Fruit fly (Drosophila melanogaster) whole organism, embryonic: ENCODE measurements around the gene CG15358.

Source experiments
- Adf1 ChIP-seq: fragments of 200-800 bp; sonication (Bioruptor generic); IDR thresholded peaks from 2 replicates; pipeline ENCODE4 v1.3.6; 2022; ENCODE audit warnings: missing biosample characterization, missing genetic modification characterization
- Antp ChIP-seq: fragments of 200-800 bp; sonication (Bioruptor generic); optimal IDR thresholded peaks from 3 replicates; lab custom pipeline; 2016; ENCODE audit warnings: missing biosample characterization, missing genetic modification characterization
- B-H2 ChIP-seq: fragments of 200-800 bp; sonication (Bioruptor generic); optimal IDR thresholded peaks from 2 replicates; lab custom pipeline; 2018; ENCODE audit warnings: missing biosample characterization, mild to moderate bottlenecking, missing genetic modification characterization
- CG10267 ChIP-seq: fragments of 200-800 bp; sonication (Bioruptor generic); optimal IDR thresholded peaks from 2 replicates; lab custom pipeline; 2018; ENCODE audit warnings: missing biosample characterization, mild to moderate bottlenecking, missing genetic modification characterization, moderate library complexity
- CG11247 ChIP-seq: fragments of 200-800 bp; sonication (Bioruptor generic); IDR thresholded peaks from 2 replicates; pipeline ENCODE4 v1.3.6; 2022; ENCODE audit warnings: missing biosample characterization, missing genetic modification characterization
- CG11504 ChIP-seq: fragments of 200-800 bp; sonication (Bioruptor generic); optimal IDR thresholded peaks from 3 replicates; lab custom pipeline; 2019; ENCODE audit warnings: missing biosample characterization, mild to moderate bottlenecking, missing genetic modification characterization, moderate library complexity
- CG13894 ChIP-seq: fragments of 200-800 bp; sonication (Bioruptor generic); optimal IDR thresholded peaks from 3 replicates; lab custom pipeline; 2018; ENCODE audit warnings: missing biosample characterization, mild to moderate bottlenecking, missing genetic modification characterization, moderate library complexity
- CG14710 ChIP-seq: fragments of 200-800 bp; sonication (Bioruptor generic); optimal IDR thresholded peaks from 3 replicates; lab custom pipeline; 2019; ENCODE audit warnings: missing biosample characterization, mild to moderate bottlenecking, missing genetic modification characterization, moderate library complexity
- CG17186 ChIP-seq: fragments of 200-800 bp; sonication (Bioruptor generic); optimal IDR thresholded peaks from 3 replicates; lab custom pipeline; 2017; ENCODE audit warnings: missing biosample characterization, missing genetic modification reagents, missing genetic modification characterization
- CG18599 ChIP-seq: fragments of 200-800 bp; sonication (Bioruptor generic); optimal IDR thresholded peaks from 3 replicates; lab custom pipeline; 2017; ENCODE audit warnings: missing biosample characterization, missing genetic modification characterization, mild to moderate bottlenecking, moderate library complexity, missing genetic modification reagents
- CG18619 ChIP-seq: fragments of 200-800 bp; sonication (Bioruptor generic); optimal IDR thresholded peaks from 3 replicates; lab custom pipeline; 2017; ENCODE audit warnings: missing biosample characterization, mild to moderate bottlenecking, missing genetic modification characterization
- CG3163 ChIP-seq: fragments of 200-800 bp; sonication (Bioruptor generic); optimal IDR thresholded peaks from 3 replicates; lab custom pipeline; 2016; ENCODE audit warnings: missing biosample characterization, missing genetic modification characterization
- CG32767 ChIP-seq: fragments of 200-800 bp; sonication (Bioruptor generic); IDR thresholded peaks from 2 replicates; pipeline ENCODE4 v1.3.6; 2022; ENCODE audit warnings: missing biosample characterization, missing genetic modification characterization
- CG4424 ChIP-seq: fragments of 200-800 bp; sonication (Bioruptor generic); optimal IDR thresholded peaks from 3 replicates; lab custom pipeline; 2016; ENCODE audit warnings: missing biosample characterization, missing genetic modification characterization
- CG7357 ChIP-seq: fragments of 200-800 bp; sonication (Bioruptor generic); IDR thresholded peaks from 3 replicates; pipeline ENCODE4 v1.3.6; 2022; ENCODE audit warnings: missing biosample characterization, missing genetic modification characterization
- CG7745 ChIP-seq: fragments of 200-800 bp; sonication (Bioruptor generic); optimal IDR thresholded peaks from 2 replicates; lab custom pipeline; 2018; ENCODE audit warnings: missing biosample characterization, mild to moderate bottlenecking, missing genetic modification characterization, moderate library complexity
- CG7928 ChIP-seq: fragments of 200-800 bp; sonication (Bioruptor generic); optimal IDR thresholded peaks from 2 replicates; lab custom pipeline; 2017; ENCODE audit warnings: missing biosample characterization, mild to moderate bottlenecking, missing genetic modification characterization
- CG8388 ChIP-seq: fragments of 200-800 bp; sonication (Bioruptor generic); optimal IDR thresholded peaks from 2 replicates; lab custom pipeline; 2019; ENCODE audit warnings: missing biosample characterization, mild to moderate bottlenecking, missing genetic modification characterization, moderate library complexity
- CG8944 ChIP-seq: fragments of 200-800 bp; sonication (Bioruptor generic); optimal IDR thresholded peaks from 3 replicates; lab custom pipeline; 2016; ENCODE audit warnings: missing biosample characterization, missing genetic modification characterization
- CG9876 ChIP-seq: fragments of 200-800 bp; sonication (Bioruptor generic); optimal IDR thresholded peaks from 2 replicates; lab custom pipeline; 2016; ENCODE audit warnings: missing biosample characterization, missing genetic modification characterization
- CoRest ChIP-seq: fragments of 200-800 bp; sonication (Bioruptor generic); optimal IDR thresholded peaks from 3 replicates; lab custom pipeline; 2018; ENCODE audit warnings: missing biosample characterization, mild to moderate bottlenecking, missing genetic modification characterization, moderate library complexity
- Ets65A ChIP-seq: fragments of 200-800 bp; sonication (Bioruptor generic); peaks from one replicate; lab custom pipeline; 2016; ENCODE audit warnings: missing biosample characterization, missing genetic modification characterization
- Ets97D ChIP-seq: fragments of 200-800 bp; sonication (Bioruptor generic); optimal IDR thresholded peaks from 3 replicates; lab custom pipeline; 2016; ENCODE audit warnings: missing biosample characterization, missing genetic modification characterization
- HmgZ ChIP-seq: fragments of 200-800 bp; sonication (Bioruptor generic); optimal IDR thresholded peaks from 2 replicates; lab custom pipeline; 2018; ENCODE audit warnings: missing biosample characterization, mild to moderate bottlenecking, missing genetic modification characterization
- Hmr ChIP-seq: fragments of 200-800 bp; sonication (Bioruptor generic); optimal IDR thresholded peaks from 3 replicates; lab custom pipeline; 2017; ENCODE audit warnings: mild to moderate bottlenecking, missing biosample characterization, missing genetic modification reagents, missing genetic modification characterization
- Hmx ChIP-seq: fragments of 200-800 bp; sonication (Bioruptor generic); optimal IDR thresholded peaks from 2 replicates; lab custom pipeline; 2016; ENCODE audit warnings: missing biosample characterization, missing genetic modification characterization
- Hr39 ChIP-seq: fragments of >200 bp; optimal IDR thresholded peaks from 2 replicates; lab custom pipeline; 2017
- Lhr ChIP-seq: fragments of 200-800 bp; sonication (Bioruptor generic); optimal IDR thresholded peaks from 3 replicates; lab custom pipeline; 2017; ENCODE audit warnings: mild to moderate bottlenecking, missing biosample characterization, missing genetic modification reagents, missing genetic modification characterization
- Lpt ChIP-seq: fragments of >200 bp; optimal IDR thresholded peaks from 2 replicates; lab custom pipeline; 2018; ENCODE audit warnings: missing biosample characterization, missing genetic modification characterization
- Myb ChIP-seq: fragments of 200-800 bp; sonication (Bioruptor generic); optimal IDR thresholded peaks from 2 replicates; lab custom pipeline; 2016; ENCODE audit warnings: missing biosample characterization, missing genetic modification characterization
- Oli ChIP-seq: fragments of 200-800 bp; sonication (Bioruptor generic); optimal IDR thresholded peaks from 2 replicates; lab custom pipeline; 2018; ENCODE audit warnings: missing biosample characterization, mild to moderate bottlenecking, missing genetic modification characterization, moderate library complexity
- Pdp1 ChIP-seq, 2 experiments: fragments of 200-800 bp; sonication (Bioruptor generic); optimal IDR thresholded peaks; 3 replicates each; lab custom pipeline; 2016; ENCODE audit warnings: missing biosample characterization in 2 of 2, missing genetic modification characterization in 2 of 2, mild to moderate bottlenecking in 1 of 2, moderate library complexity in 1 of 2
- Sry-β ChIP-seq: fragments of 200-800 bp; sonication (Bioruptor generic); optimal IDR thresholded peaks from 2 replicates; lab custom pipeline; 2018; ENCODE audit warnings: missing biosample characterization, mild to moderate bottlenecking, missing genetic modification characterization, moderate library complexity
- amos ChIP-seq: fragments of 200-800 bp; sonication (Bioruptor generic); IDR thresholded peaks from 2 replicates; pipeline ENCODE4 v1.3.6; 2022; ENCODE audit warnings: missing biosample characterization, missing genetic modification characterization; ENCODE audit not compliant: partially characterized antibody
- bbx ChIP-seq: fragments of 200-800 bp; sonication (Bioruptor generic); IDR thresholded peaks from 2 replicates; pipeline ENCODE4 v1.3.6; 2022; ENCODE audit warnings: missing biosample characterization, missing genetic modification characterization; ENCODE audit not compliant: partially characterized antibody
- caup ChIP-seq: fragments of 200-800 bp; sonication (Bioruptor generic); optimal IDR thresholded peaks from 3 replicates; lab custom pipeline; 2017; ENCODE audit warnings: missing biosample characterization, mild to moderate bottlenecking, missing genetic modification characterization, moderate library complexity; ENCODE audit not compliant: severe bottlenecking
- chn ChIP-seq: fragments of 200-800 bp; sonication (Bioruptor generic); optimal IDR thresholded peaks from 2 replicates; lab custom pipeline; 2016; ENCODE audit warnings: missing biosample characterization, missing genetic modification characterization
- dmrt99B ChIP-seq: fragments of 200-800 bp; sonication (Bioruptor generic); optimal IDR thresholded peaks from 2 replicates; lab custom pipeline; 2018; ENCODE audit warnings: missing biosample characterization, mild to moderate bottlenecking, missing genetic modification characterization, moderate library complexity
- ftz-f1 ChIP-seq: fragments of 200-800 bp; sonication (Bioruptor generic); optimal IDR thresholded peaks from 2 replicates; lab custom pipeline; 2016; ENCODE audit warnings: missing biosample characterization, missing genetic modification characterization
- gcm2 ChIP-seq: fragments of 200-800 bp; sonication (Bioruptor generic); optimal IDR thresholded peaks from 2 replicates; lab custom pipeline; 2016; ENCODE audit warnings: missing biosample characterization, missing genetic modification characterization
- gfzf ChIP-seq: fragments of 200-800 bp; sonication (Bioruptor generic); optimal IDR thresholded peaks from 2 replicates; lab custom pipeline; 2016; ENCODE audit warnings: missing biosample characterization, mild to moderate bottlenecking, missing genetic modification characterization, moderate library complexity
- grn ChIP-seq: fragments of 200-800 bp; sonication (Bioruptor generic); optimal IDR thresholded peaks from 3 replicates; lab custom pipeline; 2017; ENCODE audit warnings: missing biosample characterization, missing genetic modification characterization
- gro ChIP-seq: fragments of 200-800 bp; sonication (Bioruptor generic); optimal IDR thresholded peaks from 2 replicates; lab custom pipeline; 2016; ENCODE audit warnings: missing biosample characterization, missing genetic modification characterization
- lilli ChIP-seq: fragments of 200-800 bp; sonication (Bioruptor generic); optimal IDR thresholded peaks from 3 replicates; lab custom pipeline; 2016; ENCODE audit warnings: missing biosample characterization, missing genetic modification characterization
- mam ChIP-seq: fragments of 200-800 bp; sonication (Bioruptor generic); optimal IDR thresholded peaks from 3 replicates; lab custom pipeline; 2016; ENCODE audit warnings: missing biosample characterization, missing genetic modification characterization
- sens ChIP-seq: fragments of 200-800 bp; sonication (Bioruptor generic); peaks from one replicate; lab custom pipeline; 2016; ENCODE audit warnings: missing biosample characterization, missing genetic modification characterization
- sna ChIP-seq: fragments of 200-800 bp; sonication (Bioruptor generic); IDR thresholded peaks from 2 replicates; pipeline ENCODE4 v1.3.6; 2022; ENCODE audit warnings: missing biosample characterization, missing genetic modification characterization; ENCODE audit not compliant: partially characterized antibody
- tio ChIP-seq: fragments of 200-800 bp; sonication (Bioruptor generic); optimal IDR thresholded peaks from 2 replicates; lab custom pipeline; 2017; ENCODE audit warnings: missing biosample characterization, missing genetic modification characterization, inconsistent platforms
- tll ChIP-seq, 2 experiments: fragments of 200-800 bp in 1 of 2; fragments of >200 bp in 1 of 2; sonication (Bioruptor generic) in 1 of 2; optimal IDR thresholded peaks; 2 replicates each; lab custom pipeline; 2017 to 2019; ENCODE audit warnings: missing biosample characterization in 2 of 2, missing genetic modification characterization in 2 of 2, mild to moderate bottlenecking in 1 of 2, moderate library complexity in 1 of 2
- trem ChIP-seq: fragments of 200-800 bp; optimal IDR thresholded peaks from 3 replicates; lab custom pipeline; 2019; ENCODE audit warnings: missing biosample characterization, mild to moderate bottlenecking, missing genetic modification characterization, moderate library complexity
- z ChIP-seq: fragments of 200-800 bp; sonication (Bioruptor generic); IDR thresholded peaks from 3 replicates; pipeline ENCODE4 v1.3.6; 2022; ENCODE audit warnings: missing biosample characterization, missing genetic modification characterization

The CG15358 gene

DNA sequence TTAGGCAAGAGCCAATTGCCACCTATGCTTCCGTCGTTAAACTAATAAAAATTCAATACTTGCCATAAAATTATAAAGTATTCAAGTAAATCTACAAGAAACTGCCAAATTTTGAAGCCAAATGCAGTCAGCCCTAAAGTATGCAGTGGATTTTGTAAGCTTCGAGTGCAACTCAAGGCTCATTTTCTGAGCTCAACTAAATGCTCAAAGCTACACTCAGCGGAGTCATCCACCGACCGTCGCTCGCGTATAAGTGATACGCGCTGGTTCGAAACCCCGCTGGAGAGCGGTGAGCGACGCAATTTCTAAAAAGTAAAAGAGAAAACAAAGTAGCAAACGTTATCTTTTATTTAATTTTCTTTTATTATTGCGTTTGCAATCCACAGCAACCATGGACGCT is 26.7 kb upstream of the CG15358 start (continued):
- TF ChIP-seq CG7357 (no peak), CG8388 (GFP tag; lab: Kevin White, UChicago) (no peak), B-H2 (peak; percentile 22), CG7745 (tag; lab: Kevin White, UChicago) (no peak), lilli (GFP tag; lab: Kevin White, UChicago) (no peak), CG10267 (tag; lab: Kevin White, UChicago) (peak; percentile 16), CG14710 (tag; lab: Kevin White, UChicago) (peak; percentile 11), Hr39 (lab: Kevin White, UChicago) (no peak), CG32767 (GFP tag; lab: Robert Waterston, UW) (no peak), CG4424 (GFP tag; lab: Kevin White, UChicago) (no peak), tll (GFP tag; optimal IDR thresholded peaks at IDR 0.05; lab: Kevin White, UChicago) (no peak), CG3163 (GFP tag; lab: Kevin White, UChicago) (peak; percentile 68), Oli (no peak), CG11504 (tag; lab: Kevin White, UChicago) (peak; percentile 6), CG13894 (tag; lab: Kevin White, UChicago) (no peak), z (peak; percentile 67; the same call in 1 of the 3 replicates), CG7928 (GFP tag; lab: Kevin White, UChicago) (no peak), Ets65A (GFP tag; lab: Kevin White, UChicago) (peak; percentile 26), CG8944 (GFP tag; lab: Kevin White, UChicago) (no peak), sna (GFP tag; lab: Robert Waterston, UW) (peak; percentile 46), sens (GFP tag; lab: Kevin White, UChicago) (peak; percentile 58), trem (tag; lab: Kevin White, UChicago) (peak; percentile 28), Pdp1 (GFP tag; optimal IDR thresholded peaks at IDR 0.05; lab: Kevin White, UChicago) (peak in 1 of 2 experiments; percentile 15), caup (GFP tag; lab: Kevin White, UChicago) (no peak), Myb (peak; percentile 31), amos (GFP tag; lab: Robert Waterston, UW) (peak; percentile 29; the same call in 1 of the 2 replicates), Hmr (GFP tag; lab: Kevin White, UChicago) (no peak), gro (GFP tag; lab: Kevin White, UChicago) (no peak), HmgZ (tag; lab: Kevin White, UChicago) (peak; percentile 11), Adf1 (GFP tag; lab: Robert Waterston, UW) (peak; percentile 34; the same call in 1 of the 2 replicates), ftz-f1 (GFP tag; lab: Kevin White, UChicago) (peak; percentile 91), Ets97D (peak; percentile 35), Sry-β (GFP tag; lab: Kevin White, UChicago) (no peak), CG18599 (GFP tag; lab: Kevin White, UChicago) (no peak), bbx (GFP tag; lab: Robert Waterston, UW) (peak; percentile 47; the same call in 1 of the 2 replicates), CoRest (tag; lab: Kevin White, UChicago) (peak; percentile 16), grn (GFP tag; lab: Kevin White, UChicago) (no peak), Lpt (GFP tag; lab: Kevin White, UChicago) (no peak), CG18619 (GFP tag; lab: Kevin White, UChicago) (no peak), tio (GFP tag; lab: Kevin White, UChicago) (no peak), CG11247 (GFP tag; lab: Robert Waterston, UW) (no peak), Lhr (GFP tag; lab: Kevin White, UChicago) (peak; percentile 28), chn (GFP tag; lab: Kevin White, UChicago) (no peak), gfzf (GFP tag; lab: Kevin White, UChicago) (peak; percentile 37), mam (GFP tag; lab: Kevin White, UChicago) (no peak), Hmx (GFP tag; lab: Kevin White, UChicago) (no peak), CG17186 (GFP tag; lab: Kevin White, UChicago) (no peak), CG9876 (GFP tag; lab: Kevin White, UChicago) (no peak), dmrt99B (tag; lab: Kevin White, UChicago) (no peak), Antp (GFP tag; lab: Kevin White, UChicago) (no peak), gcm2 (GFP tag; lab: Kevin White, UChicago) (no peak)
